Fruit fly (Drosophila melanogaster): Measurements from ENCODE around the gene Atg16.

DNA sequence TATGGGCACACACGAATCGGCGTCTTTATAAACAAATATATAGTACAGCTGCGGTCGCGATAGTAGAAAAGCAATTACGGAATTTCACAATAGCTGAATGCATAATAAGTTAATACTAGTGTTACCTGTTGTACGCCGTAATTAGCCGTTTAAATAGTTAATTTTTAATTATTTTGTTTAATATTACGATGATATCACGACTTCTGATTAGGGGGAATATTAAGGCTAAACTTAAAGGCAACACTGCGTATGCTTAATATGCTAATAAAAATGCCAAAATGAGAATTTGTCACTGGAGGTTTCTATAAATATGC lies 56.0 kb downstream of the Atg16 start:
- TF ChIP-seq dl (GFP tag; optimal IDR thresholded peaks at IDR 0.05; ENCODE audit: insufficient read depth in 1 of 2, partially characterized antibody in 2 of 2) (no peak), Mio (GFP tag; optimal IDR thresholded peaks at IDR 0.05) (no peak), Hr83 (GFP tag; optimal IDR thresholded peaks at IDR 0.05; ENCODE audit: poor library complexity, severe bottlenecking) (no peak), N (GFP tag; optimal IDR thresholded peaks at IDR 0.05) (no peak), Hr78 (GFP tag; optimal IDR thresholded peaks at IDR 0.05) (no peak), OdsH (GFP tag; optimal IDR thresholded peaks at IDR 0.05) (no peak), h (GFP tag; optimal IDR thresholded peaks at IDR 0.05) (no peak), Dif (GFP tag; optimal IDR thresholded peaks at IDR 0.05; ENCODE audit: partially characterized antibody) (no peak), lola (GFP tag; optimal IDR thresholded peaks at IDR 0.05) (no peak), sv (GFP tag; optimal IDR thresholded peaks at IDR 0.05) (no peak), psq (GFP tag; optimal IDR thresholded peaks at IDR 0.05) (no peak), Myc (optimal IDR thresholded peaks at IDR 0.05) (no peak)
